Worm (Caenorhabditis elegans) whole organism, young adult: ENCODE measurements around the gene gtap-1.

ENCODE experiments used
- F55B11.4 ChIP-seq: sonication (generic microtip); optimal IDR thresholded peaks from 2 replicates; lab custom pipeline; 2016; ENCODE audit warnings: missing compliant biosample characterization, missing genetic modification characterization, borderline replicate concordance; ENCODE audit not compliant: insufficient read depth
- ceh-27 ChIP-seq: fragments of 200-800 bp; sonication (Bioruptor generic); optimal IDR thresholded peaks from 2 replicates; lab custom pipeline; 2018; ENCODE audit warnings: mild to moderate bottlenecking, missing genetic modification characterization, moderate library complexity, missing compliant biosample characterization
- hmg-1.2 ChIP-seq: fragments of 200-800 bp; sonication (Bioruptor generic); IDR thresholded peaks from 2 replicates; pipeline ENCODE4 v1.3.6; 2022; ENCODE audit warnings: missing genetic modification reagents, missing genetic modification characterization, missing compliant biosample characterization

Gene gtap-1

ce11 chrII:5779866-5780265 is 53.2 kb downstream of the gtap-1 start:
- TF ChIP-seq F55B11.4 (no peak), ceh-27 (GFP tag; lab: Kevin White, UChicago) (peak; percentile 7), hmg-1.2 (peak; percentile 50; the same call in 1 of the 2 replicates)
